Fruit fly (Drosophila melanogaster) S2 (cell line): ENCODE measurements around the gene Nle.

Experiments
- CG8478 ChIP-seq: fragments of >200 bp; optimal IDR thresholded peaks from 2 replicates; lab custom pipeline; 2018
- CTCF ChIP-seq, 2 experiments: fragments of >200 bp; optimal IDR thresholded peaks; 2 replicates each; lab custom pipeline; 2018

- no peak for TF ChIP-seq CG8478 (lab: Kevin White, UChicago)
- no peak for TF ChIP-seq CTCF (optimal IDR thresholded peaks at IDR 0.05; lab: Kevin White, UChicago)
Measured at dm6 chr2L:543799-544198, 24.1 kb downstream of the Nle start.
